Worm (Caenorhabditis elegans): ENCODE data around the gene F10C1.9.

DNA sequence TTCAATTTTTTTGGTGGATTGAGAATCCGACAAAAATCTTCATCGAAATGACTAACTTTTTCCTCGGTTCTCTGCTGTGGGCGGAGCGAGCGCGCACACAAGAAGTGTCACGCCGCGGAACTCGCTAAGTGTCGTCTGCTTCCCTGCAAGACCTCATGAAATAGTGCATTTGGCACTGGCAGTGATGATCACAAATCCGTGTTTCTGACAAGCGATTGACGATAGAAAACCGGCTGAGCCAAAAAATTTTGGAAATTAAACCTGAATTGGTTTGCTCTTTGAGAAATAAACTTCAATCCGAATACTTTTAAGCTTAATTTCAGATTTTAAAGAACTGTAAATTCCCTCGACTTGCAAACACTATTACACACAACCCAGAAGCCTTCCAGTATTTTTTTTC is 43.6 kb downstream of the F10C1.9 start:
- TF ChIP-seq nhr-76 (tag; optimal IDR thresholded peaks at IDR 0.05) (no peak), pag-3 (tag; optimal IDR thresholded peaks at IDR 0.05; ENCODE audit: borderline replicate concordance, insufficient read depth) (no peak), pqm-1 (tag; optimal IDR thresholded peaks at IDR 0.05) (no peak), egl-27 (tag; optimal IDR thresholded peaks at IDR 0.05) (peak in 1 of 2 experiments; percentile 57), ceh-82 (tag; optimal IDR thresholded peaks at IDR 0.05) (peak; percentile 44 to 80 (median 70)), unc-62 (GFP tag; optimal IDR thresholded peaks at IDR 0.05) (no peak), fos-1 (tag; optimal IDR thresholded peaks at IDR 0.05) (peak; percentile 70), fkh-10 (GFP tag; optimal IDR thresholded peaks at IDR 0.05) (no peak), irx-1 (tag; optimal IDR thresholded peaks at IDR 0.05) (peak; percentile 58), nhr-237 (tag; optimal IDR thresholded peaks at IDR 0.05) (no peak), snpc-4 (tag; optimal IDR thresholded peaks at IDR 0.05) (peak; percentile 99)
